Fruit fly (Drosophila melanogaster) whole organism, prepupa: ENCODE measurements around the gene Sdhaf3.

Experiments
- CG10631 ChIP-seq: fragments of 200-800 bp; sonication (Bioruptor generic); optimal IDR thresholded peaks from 2 replicates; lab custom pipeline; 2016; ENCODE audit warnings: missing biosample characterization, missing genetic modification characterization
- CG11294 ChIP-seq: fragments of 200-800 bp; sonication (Bioruptor generic); IDR thresholded peaks from 2 replicates; pipeline ENCODE4 v1.3.6; 2022; ENCODE audit warnings: missing biosample characterization, missing genetic modification characterization
- CG11762 ChIP-seq: fragments of 200-800 bp; sonication (Bioruptor generic); optimal IDR thresholded peaks from 3 replicates; lab custom pipeline; 2016; ENCODE audit warnings: missing biosample characterization, missing genetic modification characterization; ENCODE audit not compliant: insufficient read depth
- CG11902 ChIP-seq: fragments of 200-800 bp; sonication (Bioruptor generic); optimal IDR thresholded peaks from 3 replicates; lab custom pipeline; 2016; ENCODE audit warnings: missing biosample characterization, missing genetic modification characterization
- CG1621 ChIP-seq: fragments of 200-800 bp; sonication (Bioruptor generic); optimal IDR thresholded peaks from 3 replicates; lab custom pipeline; 2018; ENCODE audit warnings: missing biosample characterization, mild to moderate bottlenecking, missing genetic modification characterization
- CG16779 ChIP-seq: fragments of 200-800 bp; sonication (Bioruptor generic); optimal IDR thresholded peaks from 3 replicates; lab custom pipeline; 2017; ENCODE audit warnings: missing biosample characterization, mild to moderate bottlenecking, missing genetic modification characterization
- CG3032 ChIP-seq: fragments of 200-800 bp; optimal IDR thresholded peaks from 2 replicates; lab custom pipeline; 2019; ENCODE audit warnings: missing biosample characterization, mild to moderate bottlenecking, missing genetic modification characterization, moderate library complexity
- CG31627 ChIP-seq: fragments of 200-800 bp; sonication (Bioruptor generic); optimal IDR thresholded peaks from 3 replicates; lab custom pipeline; 2016; ENCODE audit warnings: missing biosample characterization, missing genetic modification characterization
- CG32006 ChIP-seq: fragments of 200-800 bp; sonication (Bioruptor generic); optimal IDR thresholded peaks from 3 replicates; lab custom pipeline; 2017; ENCODE audit warnings: missing biosample characterization, mild to moderate bottlenecking, missing genetic modification characterization
- CG6163 ChIP-seq: fragments of 200-800 bp; sonication (Bioruptor generic); IDR thresholded peaks from 3 replicates; pipeline ENCODE4 v1.3.6; 2022; ENCODE audit warnings: missing biosample characterization, missing genetic modification characterization
- CG6792 ChIP-seq: fragments of 200-800 bp; sonication (Bioruptor generic); optimal IDR thresholded peaks from 3 replicates; lab custom pipeline; 2016; ENCODE audit warnings: missing biosample characterization, missing genetic modification characterization
- CG6808 ChIP-seq: fragments of 200-800 bp; sonication (Bioruptor generic); optimal IDR thresholded peaks from 3 replicates; lab custom pipeline; 2017; ENCODE audit warnings: missing biosample characterization, missing genetic modification characterization, mild to moderate bottlenecking, moderate library complexity, missing genetic modification reagents
- CG6854 ChIP-seq: fragments of 200-800 bp; sonication (Bioruptor generic); optimal IDR thresholded peaks from 2 replicates; lab custom pipeline; 2017; ENCODE audit warnings: missing biosample characterization, mild to moderate bottlenecking, missing genetic modification characterization
- CG8119 ChIP-seq: fragments of 200-800 bp; sonication (Bioruptor generic); IDR thresholded peaks from 3 replicates; pipeline ENCODE4 v1.3.6; 2022; ENCODE audit warnings: missing biosample characterization, missing genetic modification characterization
- CG8319 ChIP-seq: fragments of 200-800 bp; sonication (Bioruptor generic); optimal IDR thresholded peaks from 3 replicates; lab custom pipeline; 2016; ENCODE audit warnings: missing biosample characterization, missing genetic modification characterization
- Eip78C ChIP-seq: fragments of 200-800 bp; sonication (Bioruptor generic); peaks from one replicate; lab custom pipeline; 2016; ENCODE audit warnings: missing biosample characterization, missing genetic modification characterization
- Eip93F ChIP-seq: fragments of 200-800 bp; sonication (Bioruptor generic); optimal IDR thresholded peaks from 2 replicates; lab custom pipeline; 2016; ENCODE audit warnings: missing biosample characterization, mild to moderate bottlenecking, missing genetic modification characterization
- Ets21C ChIP-seq: fragments of 200-800 bp; sonication (Bioruptor generic); optimal IDR thresholded peaks from 3 replicates; lab custom pipeline; 2016; ENCODE audit warnings: missing biosample characterization, missing genetic modification characterization
- Gug ChIP-seq: fragments of 200-800 bp; sonication (Bioruptor generic); IDR thresholded peaks from 2 replicates; pipeline ENCODE4 v1.3.6; 2022; ENCODE audit warnings: missing biosample characterization, missing genetic modification characterization
- Hr39 ChIP-seq: fragments of 200-800 bp; sonication (Bioruptor generic); optimal IDR thresholded peaks from 2 replicates; lab custom pipeline; 2016; ENCODE audit warnings: missing biosample characterization, missing genetic modification characterization
- OdsH ChIP-seq: fragments of 200-800 bp; sonication (Bioruptor generic); optimal IDR thresholded peaks from 3 replicates; lab custom pipeline; 2016; ENCODE audit warnings: missing biosample characterization, missing genetic modification characterization
- Smox ChIP-seq: fragments of 200-800 bp; sonication (Bioruptor generic); optimal IDR thresholded peaks from 3 replicates; lab custom pipeline; 2016; ENCODE audit warnings: missing biosample characterization, missing genetic modification characterization
- Sox102F ChIP-seq: fragments of 200-800 bp; sonication (Bioruptor generic); optimal IDR thresholded peaks from 2 replicates; lab custom pipeline; 2016; ENCODE audit warnings: missing biosample characterization, mild to moderate bottlenecking, missing genetic modification characterization
- Sox14 ChIP-seq: fragments of 200-800 bp; sonication (Bioruptor generic); optimal IDR thresholded peaks from 3 replicates; lab custom pipeline; 2016; ENCODE audit warnings: missing biosample characterization, missing genetic modification characterization
- Sox15 ChIP-seq: fragments of 200-800 bp; sonication (Bioruptor generic); optimal IDR thresholded peaks from 3 replicates; lab custom pipeline; 2016; ENCODE audit warnings: missing biosample characterization, missing genetic modification characterization
- achi ChIP-seq: fragments of 200-800 bp; sonication (Bioruptor generic); optimal IDR thresholded peaks from 3 replicates; lab custom pipeline; 2016; ENCODE audit warnings: missing biosample characterization, missing genetic modification characterization
- acj6 ChIP-seq: fragments of 200-800 bp; sonication (Bioruptor generic); optimal IDR thresholded peaks from 3 replicates; lab custom pipeline; 2016; ENCODE audit warnings: missing biosample characterization, missing genetic modification characterization
- cyc ChIP-seq: fragments of 200-800 bp; sonication (Bioruptor generic); optimal IDR thresholded peaks from 3 replicates; lab custom pipeline; 2016; ENCODE audit warnings: missing biosample characterization, missing genetic modification characterization
- dsx ChIP-seq: fragments of 200-800 bp; optimal IDR thresholded peaks from 3 replicates; lab custom pipeline; 2019; ENCODE audit warnings: missing biosample characterization, mild to moderate bottlenecking, missing genetic modification characterization, moderate library complexity; ENCODE audit not compliant: poor library complexity, severe bottlenecking
- esn ChIP-seq: fragments of 200-800 bp; sonication (Bioruptor generic); optimal IDR thresholded peaks from 2 replicates; lab custom pipeline; 2016; ENCODE audit warnings: missing biosample characterization, mild to moderate bottlenecking, missing genetic modification characterization, moderate library complexity
- fd59A ChIP-seq: fragments of 200-800 bp; sonication (Bioruptor generic); optimal IDR thresholded peaks from 2 replicates; lab custom pipeline; 2017; ENCODE audit warnings: missing biosample characterization, mild to moderate bottlenecking, missing genetic modification characterization, missing genetic modification reagents
- fkh ChIP-seq: fragments of 200-800 bp; sonication (Bioruptor generic); optimal IDR thresholded peaks from 3 replicates; lab custom pipeline; 2017; ENCODE audit warnings: missing biosample characterization, mild to moderate bottlenecking, missing genetic modification characterization, moderate library complexity
- lz ChIP-seq: fragments of 200-800 bp; sonication (Bioruptor generic); optimal IDR thresholded peaks from 3 replicates; lab custom pipeline; 2016; ENCODE audit warnings: missing biosample characterization, missing genetic modification characterization
- net ChIP-seq: fragments of 200-800 bp; sonication (Bioruptor generic); optimal IDR thresholded peaks from 3 replicates; lab custom pipeline; 2016; ENCODE audit warnings: missing biosample characterization, missing genetic modification characterization
- salr ChIP-seq, 2 experiments: fragments of 200-800 bp; sonication (Bioruptor generic); optimal IDR thresholded peaks; 3 replicates each; lab custom pipeline; 2016 to 2018; ENCODE audit warnings: missing biosample characterization in 2 of 2, missing genetic modification characterization in 2 of 2, mild to moderate bottlenecking in 1 of 2
- ss ChIP-seq, 2 experiments: fragments of 200-800 bp; sonication (Bioruptor generic); optimal IDR thresholded peaks; 2 replicates in 1 of 2; 3 replicates in 1 of 2; lab custom pipeline; 2017 to 2018; ENCODE audit warnings: mild to moderate bottlenecking in 2 of 2, missing biosample characterization in 2 of 2, missing genetic modification characterization in 2 of 2, moderate library complexity in 1 of 2
- topi ChIP-seq: fragments of 200-800 bp; sonication (Bioruptor generic); optimal IDR thresholded peaks from 3 replicates; lab custom pipeline; 2016; ENCODE audit warnings: missing biosample characterization, missing genetic modification characterization
- vri ChIP-seq: fragments of 200-800 bp; sonication (Bioruptor generic); optimal IDR thresholded peaks from 3 replicates; lab custom pipeline; 2016; ENCODE audit warnings: missing biosample characterization, mild to moderate bottlenecking, missing genetic modification characterization

The Sdhaf3 gene

DNA sequence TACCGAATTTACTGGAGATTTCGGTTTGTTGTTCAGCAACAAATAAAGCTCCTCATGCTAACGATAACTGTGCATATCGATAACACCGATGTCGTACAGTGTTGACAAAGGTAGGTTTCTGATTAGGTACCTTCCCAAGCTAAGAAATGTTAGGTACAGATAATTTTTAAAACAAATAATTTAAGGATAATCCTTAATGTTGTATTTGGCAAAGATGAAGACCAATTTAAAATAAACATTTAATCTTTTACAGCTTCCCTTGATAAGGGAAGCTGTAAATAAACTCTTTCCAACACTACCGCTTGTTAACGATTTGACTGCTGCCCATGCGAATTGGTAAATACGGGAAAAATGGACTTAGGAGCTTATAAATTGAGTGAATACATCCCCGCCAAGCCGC lies 39.3 kb downstream of the Sdhaf3 start, which contains the start of the genes Ttc1 and CG14882 (continued):
- TF ChIP-seq achi (GFP tag; lab: Kevin White, UChicago), result peak; percentile 88
- no peak for TF ChIP-seq CG10631
- TF ChIP-seq CG11762 (GFP tag; lab: Kevin White, UChicago), result no peak
- peak; percentile 90 for TF ChIP-seq CG8119 (GFP tag; lab: Robert Waterston, UW)
- no peak for TF ChIP-seq Ets21C
- TF ChIP-seq esn (GFP tag; lab: Kevin White, UChicago), result peak; percentile 92
- TF ChIP-seq CG3032 (tag; lab: Kevin White, UChicago), result peak; percentile 67
- peak; percentile 49 for TF ChIP-seq fd59A (GFP tag; lab: Kevin White, UChicago)
- peak in 1 of 2 experiments; percentile 39 for TF ChIP-seq ss (GFP tag; optimal IDR thresholded peaks at IDR 0.05; lab: Kevin White, UChicago)
- TF ChIP-seq CG11902, result no peak
- peak; percentile 91 for TF ChIP-seq OdsH (GFP tag; lab: Kevin White, UChicago)
- no peak for TF ChIP-seq CG16779
- peak; percentile 29 to 81 for TF ChIP-seq salr (GFP tag; optimal IDR thresholded peaks at IDR 0.05; lab: Kevin White, UChicago)
- peak; percentile 69 for TF ChIP-seq Sox15 (GFP tag; lab: Kevin White, UChicago)
- no peak for TF ChIP-seq CG8319 (GFP tag; lab: Kevin White, UChicago)
- peak; percentile 89 for TF ChIP-seq vri (GFP tag; lab: Kevin White, UChicago)
- TF ChIP-seq CG6808 (GFP tag; lab: Kevin White, UChicago), result no peak
- peak; percentile 61 for TF ChIP-seq Eip93F (GFP tag; lab: Kevin White, UChicago)
- TF ChIP-seq CG31627 (GFP tag; lab: Kevin White, UChicago), result peak; percentile 87
- TF ChIP-seq CG6792, result peak; percentile 86
- peak; percentile 81 for TF ChIP-seq dsx (GFP tag; lab: Kevin White, UChicago)
- no peak for TF ChIP-seq fkh
- TF ChIP-seq Smox, result no peak

DNA sequence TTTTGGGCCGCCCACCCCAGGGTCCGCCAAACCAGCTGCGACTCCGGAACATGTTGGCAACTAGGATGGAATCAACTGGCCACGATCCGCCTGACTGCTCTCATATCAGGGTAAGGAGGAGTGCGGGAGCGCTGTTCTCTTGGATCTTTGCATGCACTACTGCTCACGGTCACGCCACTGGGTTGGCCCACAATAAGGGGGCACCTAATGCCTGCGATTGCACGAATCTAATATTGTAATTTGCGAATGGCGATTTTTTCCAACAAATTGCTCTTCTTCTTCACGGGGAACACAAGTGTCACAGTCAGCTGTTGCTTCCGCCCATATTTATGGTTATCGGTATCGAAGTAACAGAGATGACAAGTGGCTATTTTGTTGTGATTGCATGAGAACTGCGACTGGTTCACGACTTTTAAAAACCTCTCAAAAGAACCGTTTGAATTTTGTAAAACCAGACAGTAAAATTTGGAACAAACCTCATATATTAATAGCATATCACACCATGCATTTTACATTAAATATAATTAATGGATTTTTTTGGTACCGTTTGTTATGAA lies 40.8 kb downstream of the Sdhaf3 start, which contains the start of gene ema:
Gene ema (minus strand): TSS at position 295 of the 557 bp plus-strand sequence.
- TF ChIP-seq Eip78C (peak; percentile 53), CG31627 (GFP tag; lab: Kevin White, UChicago) (peak; percentile 3), CG11294 (GFP tag; lab: Robert Waterston, UW) (no peak), CG8319 (GFP tag; lab: Kevin White, UChicago) (no peak), cyc (GFP tag; lab: Kevin White, UChicago) (peak; percentile 3), acj6 (GFP tag; lab: Kevin White, UChicago) (no peak), Gug (GFP tag; lab: Robert Waterston, UW) (no peak), fd59A (GFP tag; lab: Kevin White, UChicago) (no peak), lz (GFP tag; lab: Kevin White, UChicago) (peak; percentile 14), topi (GFP tag; lab: Kevin White, UChicago) (no peak), CG8119 (GFP tag; lab: Robert Waterston, UW) (no peak), achi (GFP tag; lab: Kevin White, UChicago) (peak; percentile 98), dsx (GFP tag; lab: Kevin White, UChicago) (peak; percentile 42), esn (GFP tag; lab: Kevin White, UChicago) (peak; percentile 34), CG6854 (GFP tag; lab: Kevin White, UChicago) (peak; percentile 5), vri (GFP tag; lab: Kevin White, UChicago) (peak; percentile 4), Smox (no peak)

DNA sequence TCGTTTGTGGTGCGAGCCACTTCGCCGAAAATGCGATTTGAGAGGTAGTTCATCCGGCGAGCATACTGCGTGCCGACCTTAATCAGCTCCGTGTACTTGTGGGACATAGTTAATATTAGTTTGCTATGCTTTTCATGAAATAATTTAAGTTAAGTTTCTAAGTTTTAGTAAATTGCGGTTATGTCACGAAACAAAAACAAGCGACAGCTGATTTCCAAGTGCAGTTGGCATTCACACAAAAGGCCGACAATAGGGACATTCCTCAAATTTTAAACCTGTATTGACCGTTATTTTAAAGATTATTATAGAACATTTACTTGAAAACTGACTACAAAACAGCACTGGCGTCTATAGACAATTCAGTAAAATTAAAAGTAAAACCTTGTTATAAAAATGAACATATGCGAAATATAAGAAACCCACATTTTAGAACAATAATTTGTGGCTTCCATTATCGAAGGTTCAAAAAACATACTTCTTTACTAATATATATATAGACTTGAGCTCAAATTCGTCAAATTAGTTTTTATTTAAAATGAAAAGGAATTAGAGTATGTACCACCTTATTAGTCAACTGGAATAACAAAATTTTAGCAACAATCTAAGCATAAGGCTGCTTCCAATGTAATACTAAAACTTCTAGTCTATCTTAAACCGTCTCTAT lies 45.7 kb downstream of the Sdhaf3 start, which contains the start of gene mRpS33:
Gene mRpS33 (minus strand): TSS at position 224 of the 664 bp plus-strand sequence.
- TF ChIP-seq CG11294 (GFP tag; lab: Robert Waterston, UW) (no peak), Eip78C (peak; percentile 16), OdsH (GFP tag; lab: Kevin White, UChicago) (no peak), Sox102F (GFP tag; lab: Kevin White, UChicago) (no peak), CG16779 (no peak), Sox14 (GFP tag; lab: Kevin White, UChicago) (no peak), Hr39 (GFP tag; lab: Kevin White, UChicago) (no peak), lz (GFP tag; lab: Kevin White, UChicago) (no peak), vri (GFP tag; lab: Kevin White, UChicago) (peak; percentile 49), net (GFP tag; lab: Kevin White, UChicago) (no peak), CG6163 (no peak), CG8119 (GFP tag; lab: Robert Waterston, UW) (no peak), Ets21C (no peak), CG1621 (tag; lab: Kevin White, UChicago) (no peak), ss (GFP tag; optimal IDR thresholded peaks at IDR 0.05; lab: Kevin White, UChicago) (no peak), CG32006 (no peak), cyc (GFP tag; lab: Kevin White, UChicago) (no peak)
- TF ChIP-seq, all 60 proteins: peak for 2
